Fruit fly (Drosophila melanogaster): Measurements from ENCODE around the gene CG1486.

CG1486 gene

dm6 chrX:21319202-21319772 is 4.6 kb upstream of the CG1486 start, which contains the start of the genes SLIRP1 and anox (continued):
- peak; percentile 58; the same call in 1 of the 2 replicates for TF ChIP-seq H2.0 (GFP tag; IDR thresholded peaks at IDR 0.05)
- peak; percentile 74; the same call in 2 of the 3 replicates for TF ChIP-seq CG2889 (GFP tag; IDR thresholded peaks at IDR 0.05)
- no peak for TF ChIP-seq hth (optimal IDR thresholded peaks at IDR 0.05)
- peak in 1 of 2 experiments; percentile 48 for TF ChIP-seq insv (GFP tag; optimal IDR thresholded peaks at IDR 0.05)
- peak; percentile 55 for TF ChIP-seq al (GFP tag; IDR thresholded peaks at IDR 0.05)
- TF ChIP-seq scrt (GFP tag; optimal IDR thresholded peaks at IDR 0.05), result peak; percentile 79
- TF ChIP-seq run (tag; optimal IDR thresholded peaks at IDR 0.05), result peak; percentile 83
- peak; percentile 74 for TF ChIP-seq seq (GFP tag; IDR thresholded peaks at IDR 0.05)
- peak; percentile 60; the same call in 1 of the 3 replicates for TF ChIP-seq Mrtf (GFP tag; IDR thresholded peaks at IDR 0.05)
- TF ChIP-seq ken (GFP tag; IDR thresholded peaks at IDR 0.05), result peak; percentile 65; the same call in 2 of the 3 replicates
- no peak for TF ChIP-seq crol (GFP tag; IDR thresholded peaks at IDR 0.05)
- 0 out of 3 replicates have a peak, but pooled peaks have one; percentile 31 for TF ChIP-seq jigr1 (GFP tag; IDR thresholded peaks at IDR 0.05)
- TF ChIP-seq HmgZ (tag; optimal IDR thresholded peaks at IDR 0.05), result peak; percentile 88
- TF ChIP-seq CG1647 (GFP tag; optimal IDR thresholded peaks at IDR 0.05), result peak; percentile 55
- peak; percentile 61 for TF ChIP-seq Fer2 (tag; optimal IDR thresholded peaks at IDR 0.05)
- TF ChIP-seq ind (GFP tag; optimal IDR thresholded peaks at IDR 0.05), result peak; percentile 88
- TF ChIP-seq CG14710 (tag; optimal IDR thresholded peaks at IDR 0.05), result peak; percentile 92
- peak; percentile 69 for TF ChIP-seq maf-S (GFP tag; optimal IDR thresholded peaks at IDR 0.05)
- no peak for TF ChIP-seq h (optimal IDR thresholded peaks at IDR 0.05)
- TF ChIP-seq vfl (GFP tag; optimal IDR thresholded peaks at IDR 0.05), result peak; percentile 69
- TF ChIP-seq Gsc (GFP tag; IDR thresholded peaks at IDR 0.05), result peak; percentile 44; the same call in 1 of the 2 replicates
- TF ChIP-seq Hey (tag; optimal IDR thresholded peaks at IDR 0.05), result no peak
- peak; percentile 89 for TF ChIP-seq Sox102F (GFP tag; optimal IDR thresholded peaks at IDR 0.05)
- TF ChIP-seq CG2129 (GFP tag; IDR thresholded peaks at IDR 0.05; ENCODE audit: partially characterized antibody), result no peak
- TF ChIP-seq CG4707 (GFP tag; optimal IDR thresholded peaks at IDR 0.05), result peak; percentile 52
- no peak for TF ChIP-seq CG42726 (GFP tag; IDR thresholded peaks at IDR 0.05; ENCODE audit: partially characterized antibody)
- TF ChIP-seq CG4854 (GFP tag; optimal IDR thresholded peaks at IDR 0.05), result peak; percentile 63
- TF ChIP-seq Spps (tag; optimal IDR thresholded peaks at IDR 0.05), result peak; percentile 70
- TF ChIP-seq Rx (GFP tag; IDR thresholded peaks at IDR 0.05), result peak; percentile 38; the same call in 1 of the 2 replicates
- peak; percentile 32 for TF ChIP-seq lab (GFP tag; optimal IDR thresholded peaks at IDR 0.05)
- peak; percentile 52; the same call in 1 of the 2 replicates for TF ChIP-seq NFAT (GFP tag; IDR thresholded peaks at IDR 0.05)
- peak; percentile 89 for TF ChIP-seq CG18599 (GFP tag; optimal IDR thresholded peaks at IDR 0.05)
- no peak for TF ChIP-seq Dref (GFP tag; IDR thresholded peaks at IDR 0.05)
- TF ChIP-seq Side (GFP tag; optimal IDR thresholded peaks at IDR 0.05), result peak; percentile 69
- peak; percentile 23 for TF ChIP-seq stwl (tag; optimal IDR thresholded peaks at IDR 0.05)
- TF ChIP-seq CG12219 (GFP tag; optimal IDR thresholded peaks at IDR 0.05), result peak; percentile 83
- TF ChIP-seq CG9437 (GFP tag; optimal IDR thresholded peaks at IDR 0.05), result peak; percentile 97
- TF ChIP-seq Hmr (GFP tag; optimal IDR thresholded peaks at IDR 0.05), result peak; percentile 90
- TF ChIP-seq sisA (GFP tag; IDR thresholded peaks at IDR 0.05), result peak; percentile 74
- TF ChIP-seq disco-r (GFP tag; optimal IDR thresholded peaks at IDR 0.05), result peak; percentile 40
- peak; percentile 68 for TF ChIP-seq fu2 (GFP tag; optimal IDR thresholded peaks at IDR 0.05)
- peak; percentile 93 for TF ChIP-seq grau (tag; optimal IDR thresholded peaks at IDR 0.05)
- TF ChIP-seq CG7928 (GFP tag; optimal IDR thresholded peaks at IDR 0.05), result peak; percentile 55
- no peak for TF ChIP-seq knrl (GFP tag; IDR thresholded peaks at IDR 0.05; ENCODE audit: partially characterized antibody)
- no peak for TF ChIP-seq prd (optimal IDR thresholded peaks at IDR 0.05)
- peak; percentile 80 for TF ChIP-seq prd (GFP tag; IDR thresholded peaks at IDR 0.05)
- TF ChIP-seq CG4282 (GFP tag; optimal IDR thresholded peaks at IDR 0.05), result no peak
- TF ChIP-seq amos (GFP tag; IDR thresholded peaks at IDR 0.05; ENCODE audit: partially characterized antibody), result no peak
- TF ChIP-seq cato (GFP tag; optimal IDR thresholded peaks at IDR 0.05; ENCODE audit: borderline replicate concordance), result peak; percentile 80
- TF ChIP-seq odd (GFP tag; optimal IDR thresholded peaks at IDR 0.05), result peak; percentile 83
